Worm (Caenorhabditis elegans) whole organism, L1 larva: ENCODE measurements around the gene cdr-1.
A peak's percentile ranks its signal among the peaks of the same experiment; 100 is the strongest.

Source experiments
- C34B4.2 ChIP-seq: sonication (generic microtip); optimal IDR thresholded peaks from 2 replicates; lab custom pipeline; 2017; ENCODE audit warnings: mild to moderate bottlenecking, missing genetic modification characterization, missing compliant biosample characterization
- aha-1 ChIP-seq: fragments of 150-350 bp; optimal IDR thresholded peaks from 2 replicates; lab custom pipeline; 2014; ENCODE audit warnings: missing biosample characterization, missing genetic modification characterization
- alr-1 ChIP-seq: fragments of 200-800 bp; sonication (Bioruptor generic); optimal IDR thresholded peaks from 2 replicates; lab custom pipeline; 2018; ENCODE audit warnings: borderline replicate concordance, mild to moderate bottlenecking, missing genetic modification characterization, missing compliant biosample characterization
- aly-2 ChIP-seq: fragments of 150-350 bp; optimal IDR thresholded peaks from 2 replicates; lab custom pipeline; 2014; ENCODE audit warnings: missing biosample characterization, missing genetic modification characterization
- ama-1 ChIP-seq: fragments of 150-350 bp; optimal IDR thresholded peaks from 2 replicates; lab custom pipeline; 2014
- blmp-1 ChIP-seq: fragments of 150-350 bp; optimal IDR thresholded peaks from 2 replicates; lab custom pipeline; 2014; ENCODE audit warnings: missing biosample characterization, missing genetic modification characterization
- ceh-8 ChIP-seq: fragments of 200-800 bp; sonication (Bioruptor generic); optimal IDR thresholded peaks from 2 replicates; lab custom pipeline; 2018; ENCODE audit warnings: mild to moderate bottlenecking, missing genetic modification characterization, moderate library complexity, missing compliant biosample characterization
- ceh-88 ChIP-seq: fragments of 200-800 bp; sonication (Bioruptor generic); IDR thresholded peaks from 2 replicates; pipeline ENCODE4 v1.3.6; 2022; ENCODE audit warnings: missing genetic modification characterization, missing compliant biosample characterization
- ceh-90 ChIP-seq: sonication (generic microtip); optimal IDR thresholded peaks from 2 replicates; lab custom pipeline; 2016; ENCODE audit warnings: missing genetic modification characterization, missing compliant biosample characterization
- ces-1 ChIP-seq: fragments of 150-350 bp; optimal IDR thresholded peaks from 2 replicates; lab custom pipeline; 2014; ENCODE audit warnings: missing biosample characterization, missing genetic modification reagents, missing genetic modification characterization
- dsc-1 ChIP-seq: sonication (generic microtip); optimal IDR thresholded peaks from 2 replicates; lab custom pipeline; 2016; ENCODE audit warnings: mild to moderate bottlenecking, missing genetic modification characterization, missing compliant biosample characterization
- efl-1 ChIP-seq, 4 experiments: fragments of 150-350 bp; optimal IDR thresholded peaks in 3 of 4; peaks in 1 of 4; 1 replicate in 1 of 4; 2 replicates in 3 of 4; lab custom pipeline; 2014; ENCODE audit warnings: missing biosample characterization in 2 of 4, missing genetic modification characterization in 2 of 4, missing genetic modification reagents in 2 of 4
- egl-27 ChIP-seq, 2 experiments: fragments of 150-350 bp in 1 of 2; sonication (generic microtip); optimal IDR thresholded peaks; 3 replicates each; lab custom pipeline; 2017 to 2018; ENCODE audit warnings: missing biosample characterization in 2 of 2, missing genetic modification characterization in 2 of 2, missing genetic modification reagents in 2 of 2
- elt-2 ChIP-seq: sonication (generic microtip); optimal IDR thresholded peaks from 2 replicates; lab custom pipeline; 2016; ENCODE audit warnings: missing genetic modification characterization, mild to moderate bottlenecking, inconsistent platforms, missing compliant biosample characterization, missing genetic modification reagents
- elt-3 ChIP-seq, 6 experiments: fragments of 150-350 bp in 1 of 6; sonication (generic microtip); optimal IDR thresholded peaks; 2 replicates each; lab custom pipeline; 2017 to 2018; ENCODE audit warnings: missing biosample characterization in 6 of 6, missing genetic modification characterization in 6 of 6, inconsistent platforms in 1 of 6
- ets-5 ChIP-seq: fragments of 200-800 bp; sonication (Bioruptor generic); IDR thresholded peaks from 2 replicates; pipeline ENCODE4 v1.3.6; 2022; ENCODE audit warnings: missing genetic modification characterization, missing compliant biosample characterization
- fkh-10 ChIP-seq: sonication (generic microtip); optimal IDR thresholded peaks from 2 replicates; lab custom pipeline; 2017; ENCODE audit warnings: missing biosample characterization, missing genetic modification reagents, missing genetic modification characterization
- fos-1 ChIP-seq: fragments of 150-350 bp; optimal IDR thresholded peaks from 2 replicates; lab custom pipeline; 2014; ENCODE audit warnings: missing biosample characterization, missing genetic modification characterization
- hlh-4 ChIP-seq: sonication (generic microtip); optimal IDR thresholded peaks from 2 replicates; lab custom pipeline; 2016; ENCODE audit warnings: mild to moderate bottlenecking, missing genetic modification characterization, missing compliant biosample characterization
- hpl-2 ChIP-seq: fragments of 150-350 bp; optimal IDR thresholded peaks from 2 replicates; lab custom pipeline; 2014; ENCODE audit warnings: missing biosample characterization, missing genetic modification reagents, missing genetic modification characterization
- irx-1 ChIP-seq: sonication (generic microtip); optimal IDR thresholded peaks from 2 replicates; lab custom pipeline; 2016; ENCODE audit warnings: missing genetic modification characterization, missing compliant biosample characterization
- jun-1 ChIP-seq: fragments of 150-350 bp; optimal IDR thresholded peaks from 2 replicates; lab custom pipeline; 2014; ENCODE audit warnings: missing biosample characterization, missing genetic modification reagents, missing genetic modification characterization
- lin-13 ChIP-seq: fragments of 150-350 bp; optimal IDR thresholded peaks from 2 replicates; lab custom pipeline; 2014; ENCODE audit warnings: missing biosample characterization, missing genetic modification reagents, missing genetic modification characterization
- lin-14 ChIP-seq: fragments of 200-800 bp; sonication (Bioruptor generic); optimal IDR thresholded peaks from 2 replicates; lab custom pipeline; 2018; ENCODE audit warnings: mild to moderate bottlenecking, missing genetic modification characterization, moderate library complexity, missing compliant biosample characterization
- lin-35 ChIP-seq, 2 experiments: fragments of 150-350 bp; optimal IDR thresholded peaks; 2 replicates each; lab custom pipeline; 2014; ENCODE audit warnings: missing biosample characterization in 2 of 2, missing genetic modification characterization in 2 of 2, missing genetic modification reagents in 2 of 2
- lin-39 ChIP-seq: fragments of 150-350 bp; optimal IDR thresholded peaks from 2 replicates; lab custom pipeline; 2014; ENCODE audit warnings: missing biosample characterization, missing genetic modification reagents, missing genetic modification characterization
- mab-9 ChIP-seq: fragments of 200-800 bp; sonication (Bioruptor generic); IDR thresholded peaks from 2 replicates; pipeline ENCODE4 v1.3.6; 2022; ENCODE audit warnings: missing genetic modification reagents, missing genetic modification characterization, missing compliant biosample characterization
- mdl-1 ChIP-seq, 2 experiments: fragments of 150-350 bp; optimal IDR thresholded peaks; 2 replicates each; lab custom pipeline; 2014 to 2017; ENCODE audit warnings: missing biosample characterization in 2 of 2, missing genetic modification characterization in 2 of 2, inconsistent platforms in 1 of 2
- mep-1 ChIP-seq: fragments of 150-350 bp; optimal IDR thresholded peaks from 2 replicates; lab custom pipeline; 2014; ENCODE audit warnings: missing biosample characterization, missing genetic modification characterization
- nhr-11 ChIP-seq: fragments of 150-350 bp; optimal IDR thresholded peaks from 2 replicates; lab custom pipeline; 2014; ENCODE audit warnings: missing biosample characterization, missing genetic modification characterization
- nhr-20 ChIP-seq: sonication (generic microtip); optimal IDR thresholded peaks from 2 replicates; lab custom pipeline; 2016; ENCODE audit warnings: mild to moderate bottlenecking, missing genetic modification characterization, missing compliant biosample characterization
- nhr-237 ChIP-seq: fragments of 150-350 bp; optimal IDR thresholded peaks from 2 replicates; lab custom pipeline; 2014; ENCODE audit warnings: missing biosample characterization, missing genetic modification characterization
- nhr-28 ChIP-seq: fragments of 150-350 bp; optimal IDR thresholded peaks from 2 replicates; lab custom pipeline; 2014; ENCODE audit warnings: missing biosample characterization, missing genetic modification characterization
- nhr-47 ChIP-seq: sonication (generic microtip); optimal IDR thresholded peaks from 2 replicates; lab custom pipeline; 2016; ENCODE audit warnings: mild to moderate bottlenecking, missing genetic modification characterization, moderate library complexity, missing compliant biosample characterization
- nhr-71 ChIP-seq: sonication (generic microtip); optimal IDR thresholded peaks from 2 replicates; lab custom pipeline; 2016; ENCODE audit warnings: mild to moderate bottlenecking, missing genetic modification characterization, moderate library complexity, missing compliant biosample characterization
- nhr-77 ChIP-seq: fragments of 150-350 bp; optimal IDR thresholded peaks from 2 replicates; lab custom pipeline; 2014; ENCODE audit warnings: missing biosample characterization, missing genetic modification characterization
- nhr-84 ChIP-seq: sonication (generic microtip); optimal IDR thresholded peaks from 2 replicates; lab custom pipeline; 2017; ENCODE audit warnings: missing biosample characterization, missing genetic modification characterization
- nhr-90 ChIP-seq: sonication (generic microtip); optimal IDR thresholded peaks from 2 replicates; lab custom pipeline; 2016; ENCODE audit warnings: mild to moderate bottlenecking, missing genetic modification characterization, missing compliant biosample characterization; ENCODE audit not compliant: poor library complexity
- pax-3 ChIP-seq: fragments of 200-800 bp; sonication (Bioruptor generic); optimal IDR thresholded peaks from 2 replicates; lab custom pipeline; 2018; ENCODE audit warnings: mild to moderate bottlenecking, missing genetic modification characterization, moderate library complexity, missing compliant biosample characterization
- snu-23 ChIP-seq: sonication (generic microtip); optimal IDR thresholded peaks from 2 replicates; lab custom pipeline; 2016; ENCODE audit warnings: missing genetic modification characterization, missing compliant biosample characterization
- sup-37 ChIP-seq: fragments of 200-800 bp; sonication (Bioruptor generic); optimal IDR thresholded peaks from 2 replicates; lab custom pipeline; 2018; ENCODE audit warnings: mild to moderate bottlenecking, missing genetic modification characterization, missing compliant biosample characterization
- swsn-7 ChIP-seq: sonication (generic microtip); optimal IDR thresholded peaks from 2 replicates; lab custom pipeline; 2016; ENCODE audit warnings: missing genetic modification characterization, missing compliant biosample characterization
- unc-130 ChIP-seq: fragments of 150-350 bp; optimal IDR thresholded peaks from 2 replicates; lab custom pipeline; 2017; ENCODE audit warnings: missing biosample characterization, missing genetic modification characterization, inconsistent platforms
- vab-15 ChIP-seq: sonication (generic microtip); optimal IDR thresholded peaks from 2 replicates; lab custom pipeline; 2017; ENCODE audit warnings: missing genotype, mild to moderate bottlenecking, missing genetic modification characterization, missing compliant biosample characterization
- zag-1 ChIP-seq: fragments of 150-350 bp; optimal IDR thresholded peaks from 2 replicates; lab custom pipeline; 2014; ENCODE audit warnings: missing biosample characterization, missing genetic modification characterization
- zip-4 ChIP-seq: fragments of 200-800 bp; sonication (Bioruptor generic); optimal IDR thresholded peaks from 2 replicates; lab custom pipeline; 2018; ENCODE audit warnings: mild to moderate bottlenecking, missing genetic modification characterization, moderate library complexity, missing compliant biosample characterization
- ztf-11 ChIP-seq, 2 experiments: sonication (generic microtip); optimal IDR thresholded peaks; 2 replicates each; lab custom pipeline; 2016 to 2017; ENCODE audit warnings: missing genetic modification characterization in 2 of 2, missing biosample characterization in 1 of 2, missing compliant biosample characterization in 1 of 2

The cdr-1 gene

ce11 chrV:15876308-15876707 lies 44.8 kb upstream of the cdr-1 start, which contains the start of gene nhr-102:
TSS of gene nhr-102 (minus strand) at chrV:15876408.
- no peak for TF ChIP-seq nhr-20
- no peak for TF ChIP-seq ama-1 (lab: Kevin White, UChicago)
- TF ChIP-seq lin-39 (tag; lab: Kevin White, UChicago), result no peak
- no peak for TF ChIP-seq alr-1
- no peak for TF ChIP-seq snu-23 (GFP tag; lab: Kevin White, UChicago)
- no peak for TF ChIP-seq zag-1 (tag; lab: Kevin White, UChicago)
- no peak for TF ChIP-seq ceh-88 (GFP tag; lab: Robert Waterston, UW)
- TF ChIP-seq mep-1 (tag; lab: Kevin White, UChicago), result no peak
- TF ChIP-seq fkh-10 (GFP tag; lab: Kevin White, UChicago), result no peak
- TF ChIP-seq ceh-8 (GFP tag; lab: Kevin White, UChicago), result no peak
- no peak for TF ChIP-seq ztf-11 (tag; optimal IDR thresholded peaks at IDR 0.05; lab: Kevin White, UChicago)
- TF ChIP-seq nhr-71 (tag; lab: Kevin White, UChicago), result no peak
- TF ChIP-seq fos-1 (tag; lab: Kevin White, UChicago), result no peak
- no peak for TF ChIP-seq aly-2 (tag; lab: Kevin White, UChicago)
- TF ChIP-seq irx-1 (tag; lab: Kevin White, UChicago), result no peak
- TF ChIP-seq hlh-4 (tag; lab: Kevin White, UChicago), result no peak
- no peak for TF ChIP-seq lin-14 (GFP tag; lab: Kevin White, UChicago)
- no peak for TF ChIP-seq blmp-1 (tag; lab: Kevin White, UChicago)
- no peak for TF ChIP-seq nhr-84 (tag; lab: Kevin White, UChicago)

ce11 chrV:15879508-15879907 lies 41.6 kb upstream of the cdr-1 start, which contains the start of gene nhr-84:
TSS of gene nhr-84 (minus strand) at chrV:15879608.
- TF ChIP-seq elt-3 (tag; optimal IDR thresholded peaks at IDR 0.05; lab: Kevin White, UChicago), result no peak
- TF ChIP-seq sup-37, result no peak
- no peak for TF ChIP-seq nhr-237 (tag; lab: Kevin White, UChicago)
- no peak for TF ChIP-seq nhr-47 (tag; lab: Kevin White, UChicago)
- TF ChIP-seq lin-13 (GFP tag; lab: Kevin White, UChicago), result no peak
- no peak for TF ChIP-seq aha-1 (tag; lab: Kevin White, UChicago)
- no peak for TF ChIP-seq jun-1
- no peak for TF ChIP-seq dsc-1 (tag; lab: Kevin White, UChicago)
- TF ChIP-seq mab-9, result no peak
- TF ChIP-seq lin-39 (tag; lab: Kevin White, UChicago), result no peak
- TF ChIP-seq irx-1 (tag; lab: Kevin White, UChicago), result no peak
- TF ChIP-seq nhr-77, result no peak
- no peak for TF ChIP-seq zip-4
- TF ChIP-seq elt-2 (tag; lab: Kevin White, UChicago), result no peak
- TF ChIP-seq unc-130 (tag; lab: Kevin White, UChicago), result no peak
- TF ChIP-seq aly-2 (tag; lab: Kevin White, UChicago), result no peak

ce11 chrV:15880033-15880432 lies 41.1 kb upstream of the cdr-1 start:
- TF ChIP-seq lin-35 (GFP tag; optimal IDR thresholded peaks at IDR 0.05; lab: Kevin White, UChicago), result peak in 1 of 2 experiments; percentile 9
- no peak for TF ChIP-seq C34B4.2 (tag; lab: Kevin White, UChicago)
- no peak for TF ChIP-seq pax-3
- TF ChIP-seq snu-23 (GFP tag; lab: Kevin White, UChicago), result no peak
- TF ChIP-seq elt-2 (tag; lab: Kevin White, UChicago), result peak; percentile 39

ce11 chrV:15880705-15881104 lies 40.4 kb upstream of the cdr-1 start:
- peak; percentile 66 for TF ChIP-seq nhr-28 (tag; lab: Kevin White, UChicago)
- peak; percentile 73 for TF ChIP-seq lin-14 (GFP tag; lab: Kevin White, UChicago)
- peak in 2 of 6 experiments; percentile 59 to 83 for TF ChIP-seq elt-3 (tag; optimal IDR thresholded peaks at IDR 0.05; lab: Kevin White, UChicago)
- no peak for TF ChIP-seq ces-1 (GFP tag; lab: Kevin White, UChicago)
- no peak for TF ChIP-seq ceh-90
- no peak for TF ChIP-seq hpl-2 (GFP tag; lab: Kevin White, UChicago)
- TF ChIP-seq nhr-11 (tag; lab: Kevin White, UChicago), result peak; percentile 53
- TF ChIP-seq dsc-1 (tag; lab: Kevin White, UChicago), result no peak
- peak; percentile 10 to 40 for TF ChIP-seq efl-1 (optimal IDR thresholded peaks at IDR 0.05; lab: Kevin White, UChicago)
- no peak for TF ChIP-seq efl-1 (GFP tag; optimal IDR thresholded peaks at IDR 0.05 in 1 of 2; lab: Kevin White, UChicago)
- TF ChIP-seq ets-5 (GFP tag; lab: Robert Waterston, UW), result no peak
- TF ChIP-seq vab-15 (tag; lab: Kevin White, UChicago), result no peak
- TF ChIP-seq swsn-7 (tag; lab: Kevin White, UChicago), result peak; percentile 17
- TF ChIP-seq fos-1 (tag; lab: Kevin White, UChicago), result peak; percentile 16
- TF ChIP-seq mdl-1 (tag; optimal IDR thresholded peaks at IDR 0.05; lab: Kevin White, UChicago), result peak in 1 of 2 experiments; percentile 20
- TF ChIP-seq blmp-1 (tag; lab: Kevin White, UChicago), result peak; percentile 31
- TF ChIP-seq nhr-90, result peak; percentile 46
- peak; percentile 70 for TF ChIP-seq nhr-20
- TF ChIP-seq egl-27 (tag; optimal IDR thresholded peaks at IDR 0.05; lab: Kevin White, UChicago), result peak in 1 of 2 experiments; percentile 20
- TF ChIP-seq aly-2 (tag; lab: Kevin White, UChicago), result no peak
